Fruit fly (Drosophila melanogaster) whole organism, adult: ENCODE data around the gene Spase12.

Experiments used
- CG11617 ChIP-seq: fragments of 200-800 bp; sonication (Bioruptor generic); optimal IDR thresholded peaks from 2 replicates; lab custom pipeline; 2017; ENCODE audit warnings: mild to moderate bottlenecking, missing biosample characterization, missing genetic modification reagents, missing genetic modification characterization
- CG12768 ChIP-seq: fragments of 200-800 bp; sonication (Bioruptor generic); optimal IDR thresholded peaks from 2 replicates; lab custom pipeline; 2017; ENCODE audit warnings: missing biosample characterization, missing genetic modification characterization, mild to moderate bottlenecking, moderate library complexity, missing genetic modification reagents
- CG14711 ChIP-seq: fragments of 200-800 bp; sonication (Bioruptor generic); optimal IDR thresholded peaks from 2 replicates; lab custom pipeline; 2018; ENCODE audit warnings: missing biosample characterization, mild to moderate bottlenecking, missing genetic modification characterization, moderate library complexity
- CG1620 ChIP-seq: fragments of 200-800 bp; sonication (Bioruptor generic); optimal IDR thresholded peaks from 2 replicates; lab custom pipeline; 2016; ENCODE audit warnings: missing biosample characterization, missing genetic modification characterization
- CG33017 ChIP-seq: fragments of 200-800 bp; sonication (Bioruptor generic); optimal IDR thresholded peaks from 2 replicates; lab custom pipeline; 2018; ENCODE audit warnings: missing biosample characterization, mild to moderate bottlenecking, missing genetic modification characterization, moderate library complexity
- CG5204 ChIP-seq: fragments of 200-800 bp; sonication (Bioruptor generic); optimal IDR thresholded peaks from 2 replicates; lab custom pipeline; 2016; ENCODE audit warnings: missing biosample characterization, missing genetic modification characterization
- CG7045 ChIP-seq: fragments of 200-800 bp; sonication (Bioruptor generic); optimal IDR thresholded peaks from 2 replicates; lab custom pipeline; 2017; ENCODE audit warnings: missing biosample characterization, mild to moderate bottlenecking, missing genetic modification characterization
- CG7101 ChIP-seq: fragments of 200-800 bp; sonication (Bioruptor generic); optimal IDR thresholded peaks from 2 replicates; lab custom pipeline; 2018; ENCODE audit warnings: missing biosample characterization, mild to moderate bottlenecking, missing genetic modification characterization, moderate library complexity
- Clk ChIP-seq: fragments of 200-800 bp; sonication (Bioruptor generic); optimal IDR thresholded peaks from 2 replicates; lab custom pipeline; 2017; ENCODE audit warnings: missing biosample characterization, missing genetic modification characterization
- Crg-1 ChIP-seq: fragments of 200-800 bp; sonication (Bioruptor generic); optimal IDR thresholded peaks from 2 replicates; lab custom pipeline; 2016; ENCODE audit warnings: missing biosample characterization, missing genetic modification characterization
- Hr96 ChIP-seq: fragments of 200-800 bp; sonication (Bioruptor generic); optimal IDR thresholded peaks from 2 replicates; lab custom pipeline; 2016; ENCODE audit warnings: missing biosample characterization, missing genetic modification characterization
- Mnt ChIP-seq: fragments of 200-800 bp; sonication (Bioruptor generic); optimal IDR thresholded peaks from 2 replicates; lab custom pipeline; 2016; ENCODE audit warnings: missing biosample characterization, mild to moderate bottlenecking, missing genetic modification characterization
- bab1 ChIP-seq: fragments of 200-800 bp; sonication (Bioruptor generic); optimal IDR thresholded peaks from 3 replicates; lab custom pipeline; 2019; ENCODE audit warnings: missing biosample characterization, mild to moderate bottlenecking, missing genetic modification characterization, moderate library complexity
- cic ChIP-seq: fragments of 200-800 bp; sonication (Bioruptor generic); optimal IDR thresholded peaks from 2 replicates; lab custom pipeline; 2017; ENCODE audit warnings: missing biosample characterization, mild to moderate bottlenecking, missing genetic modification characterization, moderate library complexity
- cnc ChIP-seq, 2 experiments: fragments of >200 bp; optimal IDR thresholded peaks; 2 replicates each; lab custom pipeline; 2017
- kay ChIP-seq: fragments of 200-800 bp; sonication (Bioruptor generic); peaks from one replicate; lab custom pipeline; 2016; ENCODE audit warnings: missing biosample characterization, missing genetic modification characterization, borderline replicate concordance
- ovo ChIP-seq: fragments of 200-800 bp; sonication (Bioruptor generic); optimal IDR thresholded peaks from 2 replicates; lab custom pipeline; 2016; ENCODE audit warnings: missing biosample characterization, missing genetic modification characterization
- pad ChIP-seq: fragments of 200-800 bp; sonication (Bioruptor generic); optimal IDR thresholded peaks from 3 replicates; lab custom pipeline; 2017; ENCODE audit warnings: missing biosample characterization, missing genetic modification characterization, mild to moderate bottlenecking, moderate library complexity, missing genetic modification reagents
- tj ChIP-seq: fragments of 200-800 bp; sonication (Bioruptor generic); optimal IDR thresholded peaks from 3 replicates; lab custom pipeline; 2017; ENCODE audit warnings: missing biosample characterization, mild to moderate bottlenecking, missing genetic modification characterization, moderate library complexity
- toe ChIP-seq: fragments of 200-800 bp; sonication (Bioruptor generic); optimal IDR thresholded peaks from 2 replicates; lab custom pipeline; 2016; ENCODE audit warnings: missing biosample characterization, missing genetic modification characterization

The Spase12 gene

dm6 chr3R:29519332-29519731, 28.4 kb upstream of the Spase12 start:
- TF ChIP-seq CG14711 (tag; lab: Kevin White, UChicago) = no peak
- no peak for TF ChIP-seq CG5204
- no peak for TF ChIP-seq Mnt (GFP tag; lab: Kevin White, UChicago)
- no peak for TF ChIP-seq CG7101 (tag; lab: Kevin White, UChicago)
- no peak for TF ChIP-seq Hr96 (GFP tag; lab: Kevin White, UChicago)
- TF ChIP-seq pad = no peak
- no peak for TF ChIP-seq cic
- TF ChIP-seq CG12768 = no peak
- no peak for TF ChIP-seq cnc (optimal IDR thresholded peaks at IDR 0.05; lab: Kevin White, UChicago)
- no peak for TF ChIP-seq ovo
- no peak for TF ChIP-seq tj (GFP tag; lab: Kevin White, UChicago)
- TF ChIP-seq Crg-1 (GFP tag; lab: Kevin White, UChicago) = no peak
- no peak for TF ChIP-seq toe
- TF ChIP-seq CG11617 (GFP tag; lab: Kevin White, UChicago) = no peak
- no peak for TF ChIP-seq CG1620 (GFP tag; lab: Kevin White, UChicago)

dm6 chr3R:29518498-29518897, 27.5 kb upstream of the Spase12 start:
- no peak for TF ChIP-seq Hr96 (GFP tag; lab: Kevin White, UChicago)
- no peak for TF ChIP-seq ovo
- TF ChIP-seq cnc (optimal IDR thresholded peaks at IDR 0.05; lab: Kevin White, UChicago) = no peak
- no peak for TF ChIP-seq CG5204
- TF ChIP-seq kay (GFP tag; lab: Kevin White, UChicago) = no peak
- TF ChIP-seq CG7101 (tag; lab: Kevin White, UChicago) = no peak
- TF ChIP-seq CG12768 = no peak
- TF ChIP-seq tj (GFP tag; lab: Kevin White, UChicago) = no peak
- no peak for TF ChIP-seq Clk (GFP tag; lab: Kevin White, UChicago)
- no peak for TF ChIP-seq CG14711 (tag; lab: Kevin White, UChicago)
- no peak for TF ChIP-seq CG11617 (GFP tag; lab: Kevin White, UChicago)
- no peak for TF ChIP-seq CG1620 (GFP tag; lab: Kevin White, UChicago)
- no peak for TF ChIP-seq Mnt (GFP tag; lab: Kevin White, UChicago)
- no peak for TF ChIP-seq bab1 (GFP tag; lab: Kevin White, UChicago)
- no peak for TF ChIP-seq cic
- TF ChIP-seq Crg-1 (GFP tag; lab: Kevin White, UChicago) = no peak
- no peak for TF ChIP-seq pad
- no peak for TF ChIP-seq CG33017 (tag; lab: Kevin White, UChicago)
- no peak for TF ChIP-seq toe
- TF ChIP-seq CG7045 (GFP tag; lab: Kevin White, UChicago) = no peak

dm6 chr3R:29517923-29518322, 27.0 kb upstream of the Spase12 start:
- no peak for TF ChIP-seq CG1620 (GFP tag; lab: Kevin White, UChicago)
- TF ChIP-seq Clk (GFP tag; lab: Kevin White, UChicago) = no peak
- no peak for TF ChIP-seq Hr96 (GFP tag; lab: Kevin White, UChicago)
- no peak for TF ChIP-seq CG7101 (tag; lab: Kevin White, UChicago)
- TF ChIP-seq pad = no peak

dm6 chr3R:29516766-29517165, 25.8 kb upstream of the Spase12 start:
- TF ChIP-seq CG11617 (GFP tag; lab: Kevin White, UChicago) = no peak
- no peak for TF ChIP-seq Crg-1 (GFP tag; lab: Kevin White, UChicago)
- TF ChIP-seq bab1 (GFP tag; lab: Kevin White, UChicago) = no peak
- TF ChIP-seq cnc (optimal IDR thresholded peaks at IDR 0.05; lab: Kevin White, UChicago) = no peak
- no peak for TF ChIP-seq CG7045 (GFP tag; lab: Kevin White, UChicago)
- no peak for TF ChIP-seq Hr96 (GFP tag; lab: Kevin White, UChicago)
- no peak for TF ChIP-seq toe
- no peak for TF ChIP-seq ovo
- no peak for TF ChIP-seq kay (GFP tag; lab: Kevin White, UChicago)
- TF ChIP-seq CG12768 = no peak
- TF ChIP-seq CG33017 (tag; lab: Kevin White, UChicago) = no peak
- TF ChIP-seq CG7101 (tag; lab: Kevin White, UChicago) = no peak
- TF ChIP-seq Clk (GFP tag; lab: Kevin White, UChicago) = no peak
- no peak for TF ChIP-seq CG14711 (tag; lab: Kevin White, UChicago)

- TF ChIP-seq cnc (optimal IDR thresholded peaks at IDR 0.05; lab: Kevin White, UChicago) (no peak), CG7045 (GFP tag; lab: Kevin White, UChicago) (no peak), CG11617 (GFP tag; lab: Kevin White, UChicago) (no peak), CG7101 (tag; lab: Kevin White, UChicago) (no peak), tj (GFP tag; lab: Kevin White, UChicago) (no peak), Mnt (GFP tag; lab: Kevin White, UChicago) (no peak), kay (GFP tag; lab: Kevin White, UChicago) (no peak), CG1620 (GFP tag; lab: Kevin White, UChicago) (no peak), CG14711 (tag; lab: Kevin White, UChicago) (no peak), cic (no peak), CG5204 (no peak), pad (no peak)
These were observed 24.5 kb upstream of the Spase12 start, which contains the start of gene ND-20L for dm6 chr3R:29515417-29515816. Gene ND-20L (plus strand): TSS chr3R:29515717.

- TF ChIP-seq CG7101 (tag; lab: Kevin White, UChicago) (no peak), ovo (no peak), toe (no peak), Clk (GFP tag; lab: Kevin White, UChicago) (no peak), CG1620 (GFP tag; lab: Kevin White, UChicago) (no peak), CG12768 (no peak), kay (GFP tag; lab: Kevin White, UChicago) (no peak), cic (no peak), cnc (optimal IDR thresholded peaks at IDR 0.05; lab: Kevin White, UChicago) (no peak), bab1 (GFP tag; lab: Kevin White, UChicago) (no peak), Hr96 (GFP tag; lab: Kevin White, UChicago) (no peak), tj (GFP tag; lab: Kevin White, UChicago) (no peak), pad (no peak), CG7045 (GFP tag; lab: Kevin White, UChicago) (no peak), CG5204 (no peak)
These were observed 21.5 kb upstream of the Spase12 start for dm6 chr3R:29512306-29513044.
